Worm (Caenorhabditis elegans): Measurements from ENCODE around the gene C25F9.8.
A peak's percentile ranks its signal among the peaks of the same experiment; 100 is the strongest.

The C25F9.8 gene

DNA sequence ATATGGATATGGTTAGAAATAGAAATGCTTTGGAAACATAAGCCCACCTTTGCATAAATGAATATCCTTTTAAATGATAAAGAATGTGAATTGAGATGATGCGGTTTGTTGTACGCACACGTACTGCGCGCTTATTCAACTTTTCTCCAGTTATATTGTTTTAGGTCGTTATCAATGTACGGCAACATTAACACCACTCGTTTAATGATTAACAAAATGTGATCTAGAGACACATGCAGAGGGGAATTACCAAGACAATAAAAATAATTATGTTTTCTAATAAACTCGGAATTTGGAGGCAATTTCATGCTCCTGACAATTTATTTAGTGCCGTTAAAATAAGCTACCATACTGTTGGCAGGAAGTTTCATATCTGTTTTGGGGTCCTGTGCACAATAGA lies 50.6 kb downstream of the C25F9.8 start, which contains the start of gene M04C3.1:
Gene M04C3.1, minus strand, starts transcription at position 164 of the 400 bp plus-strand sequence.
- TF ChIP-seq egl-27 (tag; optimal IDR thresholded peaks at IDR 0.05) (no peak), nhr-25 (tag; optimal IDR thresholded peaks at IDR 0.05) (no peak), fos-1 (tag; optimal IDR thresholded peaks at IDR 0.05) (peak; percentile 52), lin-11 (tag; optimal IDR thresholded peaks at IDR 0.05) (no peak), sma-9 (GFP tag; optimal IDR thresholded peaks at IDR 0.05) (peak; percentile 34), sma-9 (tag; optimal IDR thresholded peaks at IDR 0.05) (no peak), ZK546.5 (tag; optimal IDR thresholded peaks at IDR 0.05) (no peak), nhr-10 (tag; optimal IDR thresholded peaks at IDR 0.05) (no peak), unc-62 (GFP tag; optimal IDR thresholded peaks at IDR 0.05) (no peak), ceh-82 (tag; optimal IDR thresholded peaks at IDR 0.05) (no peak), skn-1 (tag; optimal IDR thresholded peaks at IDR 0.05) (no peak), nhr-129 (tag; optimal IDR thresholded peaks at IDR 0.05) (no peak), peb-1 (tag; optimal IDR thresholded peaks at IDR 0.05) (no peak), nhr-237 (tag; optimal IDR thresholded peaks at IDR 0.05) (no peak)

All from whole organism, L2 larva.